Worm (Caenorhabditis elegans): ENCODE measurements around the gene W09C2.7.

Gene W09C2.7

ce11 chrIV:9622272-9622671, at the start of gene W09C2.7:
TSS of gene W09C2.7 (minus strand) at chrIV:9622372.
- no peak for TF ChIP-seq blmp-1 (tag; optimal IDR thresholded peaks at IDR 0.05)
- no peak for TF ChIP-seq nhr-28 (tag; optimal IDR thresholded peaks at IDR 0.05)
- TF ChIP-seq snu-23 (GFP tag; optimal IDR thresholded peaks at IDR 0.05): no peak

ce11 chrIV:9671001-9671652, 49.0 kb upstream of the W09C2.7 start:
- TF ChIP-seq pag-3 (tag; optimal IDR thresholded peaks at IDR 0.05; ENCODE audit: borderline replicate concordance, insufficient read depth) (no peak), ets-5 (GFP tag; IDR thresholded peaks at IDR 0.05) (no peak), mab-9 (GFP tag; IDR thresholded peaks at IDR 0.05) (no peak), nhr-12 (tag; optimal IDR thresholded peaks at IDR 0.05) (no peak), zag-1 (tag; optimal IDR thresholded peaks at IDR 0.05) (no peak), nhr-76 (tag; optimal IDR thresholded peaks at IDR 0.05) (no peak), ztf-4 (tag; optimal IDR thresholded peaks at IDR 0.05) (peak; percentile 45), zip-4 (GFP tag; optimal IDR thresholded peaks at IDR 0.05) (no peak), fkh-8 (tag; optimal IDR thresholded peaks at IDR 0.05) (no peak), pax-3 (tag; optimal IDR thresholded peaks at IDR 0.05) (peak; percentile 54), unc-86 (tag; optimal IDR thresholded peaks at IDR 0.05) (no peak), efl-1 (optimal IDR thresholded peaks at IDR 0.05) (peak; percentile 7 to 40), efl-1 (GFP tag; optimal IDR thresholded peaks at IDR 0.05 in 1 of 2) (peak; percentile 6 to 87), nhr-71 (tag; optimal IDR thresholded peaks at IDR 0.05) (peak; percentile 88), fkh-4 (tag; optimal IDR thresholded peaks at IDR 0.05; ENCODE audit: borderline replicate concordance) (no peak), egl-27 (tag; optimal IDR thresholded peaks at IDR 0.05) (peak in 1 of 2 experiments; percentile 25), skn-1 (tag; optimal IDR thresholded peaks at IDR 0.05) (peak; percentile 61), ama-1 (optimal IDR thresholded peaks at IDR 0.05) (no peak), alr-1 (tag; optimal IDR thresholded peaks at IDR 0.05; ENCODE audit: borderline replicate concordance) (no peak), aly-2 (tag; optimal IDR thresholded peaks at IDR 0.05) (no peak), nhr-47 (tag; optimal IDR thresholded peaks at IDR 0.05) (peak; percentile 55), ceh-90 (tag; optimal IDR thresholded peaks at IDR 0.05) (no peak), dpl-1 (GFP tag; optimal IDR thresholded peaks at IDR 0.05) (peak in 2 of 3 experiments; percentile 14 to 39), tlp-1 (tag; optimal IDR thresholded peaks at IDR 0.05) (no peak), grh-1 (GFP tag; IDR thresholded peaks at IDR 0.05) (0 out of 2 replicates have a peak, but pooled peaks have one; percentile 16), ceh-88 (GFP tag; IDR thresholded peaks at IDR 0.05) (0 out of 2 replicates have a peak, but pooled peaks have one; percentile 10), irx-1 (tag; optimal IDR thresholded peaks at IDR 0.05) (peak; percentile 50), C16A3.4 (tag; optimal IDR thresholded peaks at IDR 0.05) (peak; percentile 40), nhr-20 (tag; optimal IDR thresholded peaks at IDR 0.05) (peak; percentile 97), fos-1 (tag; optimal IDR thresholded peaks at IDR 0.05) (peak; percentile 16), lin-14 (GFP tag; optimal IDR thresholded peaks at IDR 0.05) (peak; percentile 89), lin-39 (tag; optimal IDR thresholded peaks at IDR 0.05) (no peak), C04F5.9 (tag; optimal IDR thresholded peaks at IDR 0.05) (no peak), snpc-4 (tag; optimal IDR thresholded peaks at IDR 0.05) (no peak), nhr-85 (tag) (peak; percentile 98), snu-23 (GFP tag; optimal IDR thresholded peaks at IDR 0.05) (peak; percentile 83), unc-130 (tag; optimal IDR thresholded peaks at IDR 0.05) (peak; percentile 20), sptf-1 (tag; optimal IDR thresholded peaks at IDR 0.05) (no peak), ces-1 (GFP tag; optimal IDR thresholded peaks at IDR 0.05) (no peak), ztf-11 (tag; optimal IDR thresholded peaks at IDR 0.05) (no peak), F16B12.6 (tag; optimal IDR thresholded peaks at IDR 0.05) (no peak), unc-30 (tag; optimal IDR thresholded peaks at IDR 0.05) (no peak), C34B4.2 (tag; optimal IDR thresholded peaks at IDR 0.05) (no peak), tbx-2 (tag; optimal IDR thresholded peaks at IDR 0.05) (peak; percentile 74), vab-15 (tag; optimal IDR thresholded peaks at IDR 0.05) (no peak), nhr-28 (tag; optimal IDR thresholded peaks at IDR 0.05) (no peak), dsc-1 (tag; optimal IDR thresholded peaks at IDR 0.05) (no peak), xbp-1 (tag; optimal IDR thresholded peaks at IDR 0.05) (peak; percentile 51), lin-15B (tag; optimal IDR thresholded peaks at IDR 0.05) (no peak), pqm-1 (tag; optimal IDR thresholded peaks at IDR 0.05) (no peak)

Data from whole organism, L1 larva.